Fruit fly (Drosophila melanogaster): ENCODE results near the gene CG42264.

Gene CG42264

dm6 chrX:5744992-5745732, 31.3 kb downstream of the CG42264 start (continued):
- TF ChIP-seq gcm (GFP tag; optimal IDR thresholded peaks at IDR 0.05): no peak
- TF ChIP-seq CG9215 (GFP tag; IDR thresholded peaks at IDR 0.05): peak; percentile 12; the same call in 1 of the 2 replicates
- TF ChIP-seq CG6813 (GFP tag; optimal IDR thresholded peaks at IDR 0.05): no peak
- TF ChIP-seq CG2678 (tag; optimal IDR thresholded peaks at IDR 0.05): peak; percentile 38
- TF ChIP-seq Stat92E (GFP tag; optimal IDR thresholded peaks at IDR 0.05): no peak
- no peak for TF ChIP-seq CG1603 (tag; optimal IDR thresholded peaks at IDR 0.05)
- TF ChIP-seq tin (GFP tag; optimal IDR thresholded peaks at IDR 0.05): peak; percentile 12
- 0 out of 3 replicates have a peak, but pooled peaks have one; percentile 32 for TF ChIP-seq H15 (GFP tag; IDR thresholded peaks at IDR 0.05)
- TF ChIP-seq CG11695 (GFP tag; IDR thresholded peaks at IDR 0.05): 0 out of 3 replicates have a peak, but pooled peaks have one; percentile 8
- peak; percentile 38 for TF ChIP-seq CG32532 (GFP tag; IDR thresholded peaks at IDR 0.05)
- peak; percentile 65 for TF ChIP-seq vnd (GFP tag; IDR thresholded peaks at IDR 0.05; ENCODE audit: partially characterized antibody)
- TF ChIP-seq Antp (GFP tag; optimal IDR thresholded peaks at IDR 0.05): peak; percentile 31
- TF ChIP-seq Vsx1 (GFP tag; optimal IDR thresholded peaks at IDR 0.05): no peak
- TF ChIP-seq E2f1 (GFP tag; IDR thresholded peaks at IDR 0.05): no peak
- TF ChIP-seq Sox100B (GFP tag; optimal IDR thresholded peaks at IDR 0.05): peak; percentile 17
- TF ChIP-seq CG9727 (GFP tag; optimal IDR thresholded peaks at IDR 0.05): peak; percentile 33
- TF ChIP-seq ci (GFP tag; IDR thresholded peaks at IDR 0.05): peak; percentile 29; the same call in 1 of the 3 replicates

dm6 chrX:5744277-5744846, 32.1 kb downstream of the CG42264 start:
- TF ChIP-seq CG7372 (GFP tag; IDR thresholded peaks at IDR 0.05) (peak; percentile 50; the same call in 1 of the 2 replicates), CG4360 (GFP tag; IDR thresholded peaks at IDR 0.05) (peak; percentile 93), Taf1 (GFP tag; IDR thresholded peaks at IDR 0.05) (no peak), CG15479 (GFP tag; optimal IDR thresholded peaks at IDR 0.05) (peak; percentile 84), Trl (optimal IDR thresholded peaks at IDR 0.05) (peak; percentile 22 to 48), Trl (GFP tag; optimal IDR thresholded peaks at IDR 0.05) (no peak), pfk (GFP tag; optimal IDR thresholded peaks at IDR 0.05) (peak; percentile 99), sim (GFP tag; IDR thresholded peaks at IDR 0.05) (no peak), CG11504 (tag; optimal IDR thresholded peaks at IDR 0.05) (peak; percentile 39), grn (GFP tag; optimal IDR thresholded peaks at IDR 0.05) (peak; percentile 90), CG3163 (GFP tag; optimal IDR thresholded peaks at IDR 0.05) (peak; percentile 83), CG8290 (GFP tag; optimal IDR thresholded peaks at IDR 0.05) (no peak), CG8290 (tag; optimal IDR thresholded peaks at IDR 0.05) (peak in 1 of 2 experiments; percentile 65), pzg (GFP tag; optimal IDR thresholded peaks at IDR 0.05) (no peak), cg (GFP tag; optimal IDR thresholded peaks at IDR 0.05) (peak; percentile 60), chinmo (GFP tag; IDR thresholded peaks at IDR 0.05; ENCODE audit: partially characterized antibody) (0 out of 4 replicates have a peak, but pooled peaks have one; percentile 29)

dm6 chrX:5741625-5742024, 34.8 kb downstream of the CG42264 start:
- TF ChIP-seq Stat92E (GFP tag; optimal IDR thresholded peaks at IDR 0.05) (no peak), Med (GFP tag) (peak; percentile 54)

- TF ChIP-seq schlank (tag; optimal IDR thresholded peaks at IDR 0.05): no peak
- no peak for TF ChIP-seq CG18764 (GFP tag; optimal IDR thresholded peaks at IDR 0.05)
- TF ChIP-seq phol (tag; optimal IDR thresholded peaks at IDR 0.05): peak; percentile 64
- no peak for TF ChIP-seq Sry-β (GFP tag; optimal IDR thresholded peaks at IDR 0.05)
- no peak for TF ChIP-seq sens-2 (GFP tag; IDR thresholded peaks at IDR 0.05)
- peak; percentile 48 for TF ChIP-seq Hr3 (GFP tag; optimal IDR thresholded peaks at IDR 0.05)
- no peak for TF ChIP-seq Hr78 (GFP tag; optimal IDR thresholded peaks at IDR 0.05)
- peak; percentile 60; the same call in 1 of the 2 replicates for TF ChIP-seq vvl (GFP tag; IDR thresholded peaks at IDR 0.05)
- TF ChIP-seq CG6272 (GFP tag; IDR thresholded peaks at IDR 0.05): peak; percentile 71
- TF ChIP-seq tup (GFP tag; optimal IDR thresholded peaks at IDR 0.05): peak; percentile 25
- TF ChIP-seq CG8478 (optimal IDR thresholded peaks at IDR 0.05): no peak
- TF ChIP-seq CG8290 (GFP tag; optimal IDR thresholded peaks at IDR 0.05): peak; percentile 38
- TF ChIP-seq CG8290 (tag; optimal IDR thresholded peaks at IDR 0.05): peak in 1 of 2 experiments; percentile 87
These were observed 38.7 kb downstream of the CG42264 start, which contains the start of gene Snx27 for dm6 chrX:5737676-5738220. Snx27 (minus strand) TSS chrX:5738031.
